Worm (Caenorhabditis elegans) whole organism, L1 larva: ENCODE data around the gene Y7A5A.9.

Experiments
- C04F5.9 ChIP-seq: sonication (generic microtip); optimal IDR thresholded peaks from 2 replicates; lab custom pipeline; 2016; ENCODE audit warnings: missing genetic modification characterization, missing compliant biosample characterization
- C16A3.4 ChIP-seq: fragments of 150-350 bp; optimal IDR thresholded peaks from 2 replicates; lab custom pipeline; 2014; ENCODE audit warnings: missing biosample characterization, missing genetic modification characterization
- F16B12.6 ChIP-seq: fragments of 150-350 bp; optimal IDR thresholded peaks from 2 replicates; lab custom pipeline; 2014; ENCODE audit warnings: missing biosample characterization, missing genetic modification characterization
- alr-1 ChIP-seq: fragments of 200-800 bp; sonication (Bioruptor generic); optimal IDR thresholded peaks from 2 replicates; lab custom pipeline; 2018; ENCODE audit warnings: borderline replicate concordance, mild to moderate bottlenecking, missing genetic modification characterization, missing compliant biosample characterization
- aly-2 ChIP-seq: fragments of 150-350 bp; optimal IDR thresholded peaks from 2 replicates; lab custom pipeline; 2014; ENCODE audit warnings: missing biosample characterization, missing genetic modification characterization
- ama-1 ChIP-seq: fragments of 150-350 bp; optimal IDR thresholded peaks from 2 replicates; lab custom pipeline; 2014
- blmp-1 ChIP-seq: fragments of 150-350 bp; optimal IDR thresholded peaks from 2 replicates; lab custom pipeline; 2014; ENCODE audit warnings: missing biosample characterization, missing genetic modification characterization
- ceh-63 ChIP-seq: fragments of 200-800 bp; sonication (Bioruptor generic); optimal IDR thresholded peaks from 2 replicates; lab custom pipeline; 2018; ENCODE audit warnings: mild to moderate bottlenecking, missing genetic modification characterization, missing compliant biosample characterization
- ceh-88 ChIP-seq: fragments of 200-800 bp; sonication (Bioruptor generic); IDR thresholded peaks from 2 replicates; pipeline ENCODE4 v1.3.6; 2022; ENCODE audit warnings: missing genetic modification characterization, missing compliant biosample characterization
- ceh-90 ChIP-seq: sonication (generic microtip); optimal IDR thresholded peaks from 2 replicates; lab custom pipeline; 2016; ENCODE audit warnings: missing genetic modification characterization, missing compliant biosample characterization
- ces-1 ChIP-seq: fragments of 150-350 bp; optimal IDR thresholded peaks from 2 replicates; lab custom pipeline; 2014; ENCODE audit warnings: missing biosample characterization, missing genetic modification reagents, missing genetic modification characterization
- dpl-1 ChIP-seq, 3 experiments: fragments of 150-350 bp in 2 of 3; sonication (generic microtip) in 1 of 3; optimal IDR thresholded peaks; 2 replicates each; lab custom pipeline; 2014 to 2017; ENCODE audit warnings: missing biosample characterization in 3 of 3, missing genetic modification characterization in 3 of 3, missing genetic modification reagents in 3 of 3
- dsc-1 ChIP-seq: sonication (generic microtip); optimal IDR thresholded peaks from 2 replicates; lab custom pipeline; 2016; ENCODE audit warnings: mild to moderate bottlenecking, missing genetic modification characterization, missing compliant biosample characterization
- efl-1 ChIP-seq, 4 experiments: fragments of 150-350 bp; optimal IDR thresholded peaks in 3 of 4; peaks in 1 of 4; 1 replicate in 1 of 4; 2 replicates in 3 of 4; lab custom pipeline; 2014; ENCODE audit warnings: missing biosample characterization in 2 of 4, missing genetic modification characterization in 2 of 4, missing genetic modification reagents in 2 of 4
- egl-13 ChIP-seq: sonication (generic microtip); optimal IDR thresholded peaks from 2 replicates; lab custom pipeline; 2016; ENCODE audit warnings: missing genotype, missing genetic modification reagents, missing genetic modification characterization, missing compliant biosample characterization
- egl-27 ChIP-seq, 2 experiments: fragments of 150-350 bp in 1 of 2; sonication (generic microtip); optimal IDR thresholded peaks; 3 replicates each; lab custom pipeline; 2017 to 2018; ENCODE audit warnings: missing biosample characterization in 2 of 2, missing genetic modification characterization in 2 of 2, missing genetic modification reagents in 2 of 2
- fkh-10 ChIP-seq: sonication (generic microtip); optimal IDR thresholded peaks from 2 replicates; lab custom pipeline; 2017; ENCODE audit warnings: missing biosample characterization, missing genetic modification reagents, missing genetic modification characterization
- fkh-4 ChIP-seq: sonication (generic microtip); optimal IDR thresholded peaks from 2 replicates; lab custom pipeline; 2016; ENCODE audit warnings: missing compliant biosample characterization, missing genetic modification characterization, borderline replicate concordance
- grh-1 ChIP-seq: fragments of 200-800 bp; sonication (Bioruptor generic); IDR thresholded peaks from 2 replicates; pipeline ENCODE4 v1.3.6; 2022; ENCODE audit warnings: missing genetic modification reagents, missing genetic modification characterization, missing compliant biosample characterization
- hlh-17 ChIP-seq: fragments of 200-800 bp; sonication (Bioruptor generic); optimal IDR thresholded peaks from 2 replicates; lab custom pipeline; 2018; ENCODE audit warnings: missing genetic modification characterization, mild to moderate bottlenecking, missing compliant biosample characterization, moderate library complexity, borderline replicate concordance
- irx-1 ChIP-seq: sonication (generic microtip); optimal IDR thresholded peaks from 2 replicates; lab custom pipeline; 2016; ENCODE audit warnings: missing genetic modification characterization, missing compliant biosample characterization
- jun-1 ChIP-seq: fragments of 150-350 bp; optimal IDR thresholded peaks from 2 replicates; lab custom pipeline; 2014; ENCODE audit warnings: missing biosample characterization, missing genetic modification reagents, missing genetic modification characterization
- lin-13 ChIP-seq: fragments of 150-350 bp; optimal IDR thresholded peaks from 2 replicates; lab custom pipeline; 2014; ENCODE audit warnings: missing biosample characterization, missing genetic modification reagents, missing genetic modification characterization
- lin-14 ChIP-seq: fragments of 200-800 bp; sonication (Bioruptor generic); optimal IDR thresholded peaks from 2 replicates; lab custom pipeline; 2018; ENCODE audit warnings: mild to moderate bottlenecking, missing genetic modification characterization, moderate library complexity, missing compliant biosample characterization
- lin-35 ChIP-seq, 2 experiments: fragments of 150-350 bp; optimal IDR thresholded peaks; 2 replicates each; lab custom pipeline; 2014; ENCODE audit warnings: missing biosample characterization in 2 of 2, missing genetic modification characterization in 2 of 2, missing genetic modification reagents in 2 of 2
- lin-39 ChIP-seq: fragments of 150-350 bp; optimal IDR thresholded peaks from 2 replicates; lab custom pipeline; 2014; ENCODE audit warnings: missing biosample characterization, missing genetic modification reagents, missing genetic modification characterization
- lir-3 ChIP-seq: sonication (generic microtip); optimal IDR thresholded peaks from 2 replicates; lab custom pipeline; 2016; ENCODE audit warnings: mild to moderate bottlenecking, missing genetic modification characterization, moderate library complexity, missing compliant biosample characterization; ENCODE audit not compliant: poor library complexity
- lsy-2 ChIP-seq, 2 experiments: fragments of 150-350 bp; optimal IDR thresholded peaks; 2 replicates each; lab custom pipeline; 2014; ENCODE audit warnings: missing biosample characterization in 2 of 2, missing genetic modification characterization in 2 of 2
- mab-9 ChIP-seq: fragments of 200-800 bp; sonication (Bioruptor generic); IDR thresholded peaks from 2 replicates; pipeline ENCODE4 v1.3.6; 2022; ENCODE audit warnings: missing genetic modification reagents, missing genetic modification characterization, missing compliant biosample characterization
- mdl-1 ChIP-seq, 2 experiments: fragments of 150-350 bp; optimal IDR thresholded peaks; 2 replicates each; lab custom pipeline; 2014 to 2017; ENCODE audit warnings: missing biosample characterization in 2 of 2, missing genetic modification characterization in 2 of 2, inconsistent platforms in 1 of 2
- nhr-12 ChIP-seq: sonication (generic microtip); optimal IDR thresholded peaks from 2 replicates; lab custom pipeline; 2017; ENCODE audit warnings: missing biosample characterization, missing genetic modification characterization
- nhr-19 ChIP-seq: fragments of 200-800 bp; sonication (Bioruptor generic); conservative IDR thresholded peaks from 2 replicates; pipeline ENCODE4 v1.3.6; 2022; ENCODE audit warnings: missing genetic modification characterization, missing compliant biosample characterization
- nhr-20 ChIP-seq: sonication (generic microtip); optimal IDR thresholded peaks from 2 replicates; lab custom pipeline; 2016; ENCODE audit warnings: mild to moderate bottlenecking, missing genetic modification characterization, missing compliant biosample characterization
- nhr-237 ChIP-seq: fragments of 150-350 bp; optimal IDR thresholded peaks from 2 replicates; lab custom pipeline; 2014; ENCODE audit warnings: missing biosample characterization, missing genetic modification characterization
- nhr-47 ChIP-seq: sonication (generic microtip); optimal IDR thresholded peaks from 2 replicates; lab custom pipeline; 2016; ENCODE audit warnings: mild to moderate bottlenecking, missing genetic modification characterization, moderate library complexity, missing compliant biosample characterization
- nhr-71 ChIP-seq: sonication (generic microtip); optimal IDR thresholded peaks from 2 replicates; lab custom pipeline; 2016; ENCODE audit warnings: mild to moderate bottlenecking, missing genetic modification characterization, moderate library complexity, missing compliant biosample characterization
- nhr-77 ChIP-seq: fragments of 150-350 bp; optimal IDR thresholded peaks from 2 replicates; lab custom pipeline; 2014; ENCODE audit warnings: missing biosample characterization, missing genetic modification characterization
- nhr-84 ChIP-seq: sonication (generic microtip); optimal IDR thresholded peaks from 2 replicates; lab custom pipeline; 2017; ENCODE audit warnings: missing biosample characterization, missing genetic modification characterization
- pag-3 ChIP-seq: sonication (generic microtip); optimal IDR thresholded peaks from 2 replicates; lab custom pipeline; 2017; ENCODE audit warnings: missing genetic modification characterization, mild to moderate bottlenecking, missing compliant biosample characterization, antibody characterized with exemption, borderline replicate concordance; ENCODE audit not compliant: insufficient read depth
- pqm-1 ChIP-seq: sonication (generic microtip); optimal IDR thresholded peaks from 3 replicates; lab custom pipeline; 2017; ENCODE audit warnings: missing biosample characterization, missing genetic modification characterization
- rnt-1 ChIP-seq: sonication (generic microtip); optimal IDR thresholded peaks from 2 replicates; lab custom pipeline; 2016; ENCODE audit warnings: mild to moderate bottlenecking, missing genetic modification characterization, moderate library complexity, missing compliant biosample characterization
- skn-1 ChIP-seq: fragments of 150-350 bp; optimal IDR thresholded peaks from 2 replicates; lab custom pipeline; 2014; ENCODE audit warnings: missing biosample characterization, missing genetic modification characterization
- snpc-4 ChIP-seq: fragments of 150-350 bp; optimal IDR thresholded peaks from 2 replicates; lab custom pipeline; 2014; ENCODE audit warnings: missing biosample characterization, missing genetic modification characterization
- sox-4 ChIP-seq: sonication (generic microtip); optimal IDR thresholded peaks from 2 replicates; lab custom pipeline; 2016; ENCODE audit warnings: missing genetic modification characterization, missing compliant biosample characterization
- tbx-2 ChIP-seq: sonication (generic microtip); optimal IDR thresholded peaks from 2 replicates; lab custom pipeline; 2016; ENCODE audit warnings: missing genetic modification characterization, missing compliant biosample characterization
- tlp-1 ChIP-seq: fragments of 150-350 bp; optimal IDR thresholded peaks from 2 replicates; lab custom pipeline; 2014; ENCODE audit warnings: missing biosample characterization, missing genetic modification characterization
- unc-130 ChIP-seq: fragments of 150-350 bp; optimal IDR thresholded peaks from 2 replicates; lab custom pipeline; 2017; ENCODE audit warnings: missing biosample characterization, missing genetic modification characterization, inconsistent platforms
- unc-30 ChIP-seq: sonication (generic microtip); optimal IDR thresholded peaks from 2 replicates; lab custom pipeline; 2017; ENCODE audit warnings: missing biosample characterization, missing genetic modification characterization
- unc-86 ChIP-seq: sonication (generic microtip); optimal IDR thresholded peaks from 2 replicates; lab custom pipeline; 2016; ENCODE audit warnings: missing genetic modification characterization, missing compliant biosample characterization
- ztf-11 ChIP-seq, 2 experiments: sonication (generic microtip); optimal IDR thresholded peaks; 2 replicates each; lab custom pipeline; 2016 to 2017; ENCODE audit warnings: missing genetic modification characterization in 2 of 2, missing biosample characterization in 1 of 2, missing compliant biosample characterization in 1 of 2
- ztf-4 ChIP-seq: fragments of 150-350 bp; optimal IDR thresholded peaks from 2 replicates; lab custom pipeline; 2014; ENCODE audit warnings: missing biosample characterization, missing genetic modification characterization

Gene Y7A5A.9

ce11 chrX:15849397-15849935 lies 22.5 kb downstream of the Y7A5A.9 start, which contains the start of gene acl-1 (continued):
- TF ChIP-seq grh-1 (GFP tag; lab: Robert Waterston, UW) (peak; percentile 82), F16B12.6 (tag; lab: Kevin White, UChicago) (no peak), ceh-88 (peak; percentile 73), tbx-2 (peak; percentile 92), alr-1 (tag; lab: Kevin White, UChicago) (no peak), ceh-90 (tag; lab: Kevin White, UChicago) (peak; percentile 85), ztf-11 (tag; optimal IDR thresholded peaks at IDR 0.05; lab: Kevin White, UChicago) (peak in 1 of 2 experiments; percentile 83), ama-1 (lab: Kevin White, UChicago) (no peak), snpc-4 (peak; percentile 49), nhr-71 (peak; percentile 95), nhr-12 (tag; lab: Kevin White, UChicago) (no peak), ztf-4 (tag; lab: Kevin White, UChicago) (peak; percentile 5), efl-1 (optimal IDR thresholded peaks at IDR 0.05; lab: Kevin White, UChicago) (peak; percentile 58 to 67), efl-1 (GFP tag; optimal IDR thresholded peaks at IDR 0.05 in 1 of 2; lab: Kevin White, UChicago) (peak; percentile 53 to 91), unc-86 (tag; lab: Kevin White, UChicago) (peak; percentile 85), pqm-1 (tag; lab: Kevin White, UChicago) (no peak), mab-9 (peak; percentile 53), nhr-77 (tag; lab: Kevin White, UChicago) (peak; percentile 49), mdl-1 (tag; optimal IDR thresholded peaks at IDR 0.05; lab: Kevin White, UChicago) (peak in 1 of 2 experiments; percentile 7), egl-27 (tag; optimal IDR thresholded peaks at IDR 0.05; lab: Kevin White, UChicago) (no peak), nhr-237 (peak; percentile 30), hlh-17 (GFP tag; lab: Kevin White, UChicago) (no peak), nhr-20 (peak; percentile 90), aly-2 (tag; lab: Kevin White, UChicago) (peak; percentile 33), irx-1 (tag; lab: Kevin White, UChicago) (peak; percentile 95), lin-14 (GFP tag; lab: Kevin White, UChicago) (peak; percentile 92), blmp-1 (tag; lab: Kevin White, UChicago) (peak; percentile 10), lir-3 (tag; lab: Kevin White, UChicago) (peak; percentile 86), ceh-63 (no peak), nhr-84 (tag; lab: Kevin White, UChicago) (no peak), C04F5.9 (tag; lab: Kevin White, UChicago) (peak; percentile 83), nhr-47 (tag; lab: Kevin White, UChicago) (peak; percentile 95), C16A3.4 (tag; lab: Kevin White, UChicago) (peak; percentile 79), lin-35 (GFP tag; optimal IDR thresholded peaks at IDR 0.05; lab: Kevin White, UChicago) (peak; percentile 45 to 66), dsc-1 (tag; lab: Kevin White, UChicago) (peak; percentile 97), lin-39 (tag; lab: Kevin White, UChicago) (peak; percentile 64), dpl-1 (GFP tag; optimal IDR thresholded peaks at IDR 0.05; lab: Kevin White, UChicago) (peak; percentile 50 to 61 (median 58)), unc-130 (tag; lab: Kevin White, UChicago) (peak; percentile 1), egl-13 (tag; lab: Kevin White, UChicago) (peak; percentile 94), nhr-19 (GFP tag; lab: Robert Waterston, UW) (peak; percentile 78), tlp-1 (no peak), lin-13 (GFP tag; lab: Kevin White, UChicago) (peak; percentile 56), lsy-2 (tag; optimal IDR thresholded peaks at IDR 0.05; lab: Kevin White, UChicago) (peak; percentile 83 to 91), unc-30 (tag; lab: Kevin White, UChicago) (no peak), pag-3 (tag; lab: Kevin White, UChicago) (no peak), sox-4 (tag; lab: Kevin White, UChicago) (peak; percentile 90), rnt-1 (peak; percentile 85), ces-1 (GFP tag; lab: Kevin White, UChicago) (no peak), fkh-10 (GFP tag; lab: Kevin White, UChicago) (peak; percentile 55), skn-1 (no peak), fkh-4 (peak; percentile 90), jun-1 (tag; lab: Kevin White, UChicago) (peak; percentile 51)
